Fruit fly (Drosophila melanogaster): ENCODE measurements around the gene Es2.

The Es2 gene

DNA sequence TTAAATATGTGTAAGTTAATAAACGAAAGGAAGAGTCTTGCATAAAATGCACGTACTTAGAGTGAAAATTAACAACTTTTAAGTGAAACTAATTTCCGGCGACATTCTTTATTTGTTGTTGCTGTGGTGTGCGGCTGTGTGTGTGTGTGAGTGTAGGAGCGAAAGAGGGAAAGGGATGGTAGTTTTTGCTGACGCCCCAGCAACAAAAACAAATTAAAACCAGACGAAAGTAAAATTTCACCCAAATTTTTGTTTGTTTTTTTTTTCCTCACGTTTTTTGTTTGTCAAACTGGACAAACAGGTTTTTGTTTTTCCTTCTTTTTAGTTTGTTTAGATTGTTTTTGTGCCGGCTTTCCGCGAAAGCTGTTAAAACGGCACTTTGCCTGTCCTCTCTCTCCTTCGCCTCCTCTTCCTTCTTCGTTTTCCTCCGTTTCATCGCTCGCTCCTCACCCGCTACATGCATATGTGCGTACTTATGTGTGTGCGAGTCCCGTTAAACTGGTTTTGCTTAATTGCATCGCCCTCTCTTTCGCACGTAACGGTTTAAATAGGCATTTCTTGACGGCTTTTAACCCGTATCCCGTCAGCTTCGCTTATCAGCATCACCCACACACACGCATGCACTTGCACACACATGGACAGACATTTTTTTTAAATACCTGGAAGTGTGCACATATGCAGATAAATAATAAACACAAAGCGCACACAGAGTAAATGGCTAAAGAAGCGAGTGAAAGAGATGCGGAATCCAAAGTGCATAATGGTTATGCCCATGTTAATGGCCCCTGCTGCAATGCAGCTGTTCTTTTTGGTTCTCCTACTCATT lies 23.8 kb upstream of the Es2 start, which contains the start of gene Miga:
Gene Miga (minus strand): TSS at position 536 of the 826 bp plus-strand sequence.
- peak; percentile 50 for TF ChIP-seq CG17801 (GFP tag; optimal IDR thresholded peaks at IDR 0.05; ENCODE audit: partially characterized antibody)

DNA sequence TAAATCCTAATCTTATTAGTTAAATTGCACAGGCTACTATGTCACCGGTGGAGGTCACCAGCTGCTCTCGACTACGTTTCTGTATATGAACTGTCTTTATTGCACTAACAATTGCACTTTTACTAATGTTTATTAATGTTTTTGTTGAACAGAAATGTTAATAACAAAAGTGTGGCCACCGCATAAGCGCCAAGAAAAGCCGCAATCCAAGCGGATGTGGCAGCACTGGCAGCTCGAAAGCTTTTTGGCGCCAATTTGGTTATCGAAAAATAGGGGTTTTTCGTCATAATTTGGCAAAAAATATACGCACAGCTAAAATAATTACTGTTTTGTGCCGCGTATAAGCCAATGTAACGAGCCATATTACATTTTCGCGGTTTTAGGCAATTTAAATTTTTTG lies 19.1 kb upstream of the Es2 start, which contains the start of gene CG12123:
Gene CG12123 (minus strand): TSS at position 188 of the 400 bp plus-strand sequence.
- no peak for TF ChIP-seq CG17801 (GFP tag; optimal IDR thresholded peaks at IDR 0.05; ENCODE audit: partially characterized antibody)

DNA sequence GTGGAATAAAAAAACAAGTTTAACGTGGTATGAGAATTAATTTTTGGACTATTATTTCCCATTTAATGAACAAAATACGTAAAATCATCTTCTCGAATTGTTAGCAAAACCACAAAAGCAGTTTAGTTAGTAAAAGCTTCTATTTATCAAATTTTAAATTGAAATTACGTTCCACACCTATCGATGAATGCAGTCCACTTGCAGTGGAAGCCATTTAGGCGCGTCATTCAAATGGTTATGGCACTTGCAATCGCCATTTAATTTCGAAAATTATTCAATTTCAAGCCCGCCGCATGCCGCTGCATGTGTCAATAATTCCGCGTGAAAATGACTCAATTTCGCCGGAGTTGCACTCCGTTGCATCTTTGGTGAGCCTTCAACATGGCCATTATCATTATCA lies 18.4 kb upstream of the Es2 start:
- no peak for TF ChIP-seq CG17801 (GFP tag; optimal IDR thresholded peaks at IDR 0.05; ENCODE audit: partially characterized antibody)

DNA sequence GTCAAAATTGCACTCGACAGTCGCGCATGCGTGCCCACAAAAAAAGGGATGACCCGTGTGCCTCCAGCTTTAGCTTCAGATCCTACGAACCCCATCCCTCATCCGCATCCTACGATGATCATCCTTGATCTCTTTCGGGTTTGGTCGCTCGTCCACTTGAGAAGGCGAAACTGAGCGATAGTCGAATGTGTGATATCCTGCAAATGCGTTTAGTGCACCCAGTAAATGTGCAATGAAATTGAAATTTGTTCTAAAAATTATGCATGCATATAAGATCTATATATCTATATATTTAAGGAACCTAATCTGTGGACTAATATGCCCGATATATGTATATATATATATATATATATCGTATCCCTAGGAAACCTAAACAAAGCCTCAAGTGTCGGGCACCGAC lies 17.0 kb upstream of the Es2 start:
- no peak for TF ChIP-seq CG17801 (GFP tag; optimal IDR thresholded peaks at IDR 0.05; ENCODE audit: partially characterized antibody)

DNA sequence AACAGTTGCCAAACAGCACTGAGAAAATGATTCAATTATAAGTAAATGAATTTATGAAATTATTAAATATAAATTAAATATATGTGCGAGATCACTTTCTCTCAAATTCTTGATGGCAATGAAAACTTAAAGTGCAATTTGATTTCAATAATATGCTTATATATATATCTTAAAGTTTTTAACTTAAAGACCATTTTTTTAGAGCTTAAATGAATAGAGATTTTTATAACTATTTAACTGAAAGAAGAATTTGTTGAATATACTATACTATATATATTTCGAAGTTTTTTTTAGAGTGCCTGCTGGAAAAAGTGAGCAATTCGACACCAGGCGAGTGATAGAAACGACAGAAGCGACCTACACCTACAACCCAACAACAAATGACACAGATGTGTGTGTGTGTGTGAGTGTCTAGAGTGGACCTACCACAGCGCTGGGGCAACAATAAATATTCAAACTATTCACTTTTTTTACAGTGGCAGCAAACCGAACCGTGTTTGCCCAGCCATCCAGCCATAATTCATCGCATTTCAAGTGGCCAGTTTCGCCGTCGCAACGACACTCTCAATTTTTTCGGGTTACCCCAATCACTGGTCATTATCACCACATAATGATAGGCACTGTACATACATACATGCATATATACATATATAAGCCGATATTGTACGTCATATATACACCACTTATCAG lies 16.3 kb upstream of the Es2 start:
- peak; percentile 9 for TF ChIP-seq CG17801 (GFP tag; optimal IDR thresholded peaks at IDR 0.05; ENCODE audit: partially characterized antibody)

DNA sequence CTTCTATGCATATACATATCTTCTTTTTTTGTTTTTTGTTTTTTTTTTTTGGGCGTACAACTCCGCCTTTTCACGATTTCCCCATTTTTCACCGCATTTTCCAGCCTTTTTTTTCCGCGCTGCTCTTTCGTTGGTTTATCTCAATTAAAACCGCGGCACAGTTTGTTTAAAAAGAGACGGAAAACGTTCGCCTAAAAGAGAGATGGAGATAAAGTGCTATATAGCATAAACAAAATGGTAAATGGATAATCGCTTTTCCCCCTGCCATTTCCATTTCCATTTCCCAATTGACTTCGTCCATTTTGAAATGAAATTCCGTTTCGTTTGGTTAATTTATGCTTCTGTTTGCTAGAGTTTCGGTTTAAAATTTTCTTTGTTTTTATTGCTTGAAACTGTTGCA lies 14.1 kb upstream of the Es2 start:
- no peak for TF ChIP-seq CG17801 (GFP tag; optimal IDR thresholded peaks at IDR 0.05; ENCODE audit: partially characterized antibody)

DNA sequence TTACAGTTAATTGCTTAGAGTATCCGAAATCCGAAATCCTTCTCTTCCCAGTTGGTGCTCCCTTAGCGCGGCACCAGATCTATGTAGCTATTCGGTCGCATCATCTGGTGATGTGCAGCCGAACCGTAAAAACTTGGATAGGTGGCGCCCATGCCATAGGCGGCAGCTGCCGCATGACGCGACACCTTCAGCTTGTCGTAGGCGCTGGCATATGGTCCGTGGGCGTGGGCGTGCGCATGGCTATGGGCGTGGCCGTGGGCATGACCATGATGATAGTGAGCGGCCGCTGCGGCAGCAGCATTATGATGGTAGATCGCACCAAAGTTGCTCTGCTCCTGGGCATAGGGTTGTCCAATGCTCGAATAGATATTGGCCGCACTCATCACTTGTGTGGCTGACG lies 13.1 kb upstream of the Es2 start:
- TF ChIP-seq CG17801 (GFP tag; optimal IDR thresholded peaks at IDR 0.05; ENCODE audit: partially characterized antibody): no peak

DNA sequence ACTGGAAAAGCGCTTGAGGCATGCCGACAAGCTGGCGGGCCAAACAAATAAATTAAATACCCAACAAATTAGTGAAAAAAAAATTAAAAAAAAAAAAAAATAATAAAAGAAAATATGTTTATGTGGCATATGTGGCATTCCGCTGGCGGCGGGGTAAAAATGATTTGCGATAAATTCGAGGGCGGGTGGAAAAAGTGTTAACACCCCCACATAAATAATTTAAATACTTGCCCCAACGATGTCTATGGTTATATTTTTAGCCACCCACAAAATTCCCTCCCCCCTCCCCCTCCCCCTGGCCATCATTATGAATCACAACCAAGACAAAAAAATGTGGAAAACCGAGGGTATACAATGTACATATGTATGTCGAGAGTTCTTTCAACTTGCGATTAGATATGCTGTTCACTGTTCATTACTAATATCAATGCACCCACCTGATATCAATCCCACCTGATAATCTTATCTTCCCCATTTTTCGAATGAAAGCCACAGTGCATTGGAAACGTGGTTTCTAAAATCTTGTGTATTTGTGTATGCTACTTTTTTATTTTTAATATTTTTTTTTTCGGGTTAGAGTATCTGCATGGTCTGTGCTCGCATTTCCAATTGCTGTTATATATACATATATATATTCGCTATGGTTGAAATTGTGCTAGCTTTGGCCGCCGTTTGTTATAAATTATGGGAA lies 10.9 kb upstream of the Es2 start:
- TF ChIP-seq CG17801 (GFP tag; optimal IDR thresholded peaks at IDR 0.05; ENCODE audit: partially characterized antibody): no peak

DNA sequence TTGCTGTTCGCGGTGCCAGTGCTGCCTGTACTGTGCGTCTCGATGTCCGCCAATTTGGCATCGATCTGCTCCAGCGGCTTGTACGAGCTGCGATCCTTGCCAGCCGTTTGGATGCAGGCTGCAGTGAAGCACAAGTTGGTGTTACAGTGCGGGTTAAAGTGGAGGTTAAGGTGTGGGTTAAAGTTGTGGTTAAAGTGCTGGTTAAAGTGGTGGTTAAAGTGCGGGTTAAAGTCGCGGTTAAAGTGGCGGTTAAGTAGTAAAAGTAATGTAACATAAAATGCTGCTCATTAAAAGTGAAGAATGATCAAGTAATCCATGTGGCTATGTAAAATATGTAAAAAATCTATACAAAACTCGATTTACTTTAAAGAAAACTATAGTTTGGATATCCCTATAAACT lies 9.1 kb upstream of the Es2 start:
- no peak for TF ChIP-seq CG17801 (GFP tag; optimal IDR thresholded peaks at IDR 0.05; ENCODE audit: partially characterized antibody)

DNA sequence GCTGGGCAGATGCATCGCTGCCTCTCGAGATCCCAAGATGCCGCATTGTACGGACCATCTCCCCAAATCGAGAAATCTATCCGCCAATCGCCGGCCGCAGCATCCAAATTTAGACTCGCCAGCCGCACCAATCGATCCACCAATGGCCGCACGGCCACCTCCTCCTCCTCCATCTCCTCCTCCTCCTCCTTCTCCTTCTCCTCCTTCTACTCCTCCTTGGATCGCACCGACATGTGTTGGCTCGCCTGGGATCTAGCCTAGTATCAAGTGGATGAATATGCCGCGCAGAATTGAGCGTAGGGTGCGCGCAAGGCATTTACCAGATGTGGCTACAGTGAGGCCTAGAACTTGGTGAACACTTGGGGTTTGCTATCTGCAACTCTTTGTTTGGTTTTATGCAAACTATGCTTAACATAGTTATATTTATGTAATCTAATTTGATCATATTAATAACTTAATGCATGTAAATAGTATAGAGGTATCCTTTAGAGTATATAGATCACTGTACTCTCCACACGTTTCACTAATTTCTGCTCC lies 6.2 kb upstream of the Es2 start, which contains the start of gene org-1:
Gene org-1 (minus strand): TSS at position 51 of the 537 bp plus-strand sequence.
- peak; percentile 89 for TF ChIP-seq CG17801 (GFP tag; optimal IDR thresholded peaks at IDR 0.05; ENCODE audit: partially characterized antibody)

DNA sequence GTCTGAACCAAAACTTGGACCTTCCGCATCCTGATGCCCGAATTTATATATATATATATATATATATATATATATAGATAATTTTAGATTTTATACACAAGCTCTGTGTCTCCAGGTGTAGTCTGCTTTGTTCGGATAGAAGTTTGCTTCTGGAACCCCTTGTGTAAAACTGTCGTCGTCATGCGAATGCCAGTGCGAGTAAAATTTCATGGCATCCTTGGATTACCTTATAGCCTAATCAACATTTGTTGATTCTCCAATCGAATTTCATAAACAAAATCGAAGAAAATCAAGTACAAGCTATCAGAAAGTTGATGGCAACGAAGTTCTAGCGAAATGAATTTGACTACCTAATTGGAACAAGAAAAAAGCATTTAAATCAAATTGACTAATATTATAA lies 3.7 kb upstream of the Es2 start, which contains the start of gene CG32713:
Gene CG32713 (minus strand): TSS at position 101 of the 400 bp plus-strand sequence.
- TF ChIP-seq CG17801 (GFP tag; optimal IDR thresholded peaks at IDR 0.05; ENCODE audit: partially characterized antibody): no peak

DNA sequence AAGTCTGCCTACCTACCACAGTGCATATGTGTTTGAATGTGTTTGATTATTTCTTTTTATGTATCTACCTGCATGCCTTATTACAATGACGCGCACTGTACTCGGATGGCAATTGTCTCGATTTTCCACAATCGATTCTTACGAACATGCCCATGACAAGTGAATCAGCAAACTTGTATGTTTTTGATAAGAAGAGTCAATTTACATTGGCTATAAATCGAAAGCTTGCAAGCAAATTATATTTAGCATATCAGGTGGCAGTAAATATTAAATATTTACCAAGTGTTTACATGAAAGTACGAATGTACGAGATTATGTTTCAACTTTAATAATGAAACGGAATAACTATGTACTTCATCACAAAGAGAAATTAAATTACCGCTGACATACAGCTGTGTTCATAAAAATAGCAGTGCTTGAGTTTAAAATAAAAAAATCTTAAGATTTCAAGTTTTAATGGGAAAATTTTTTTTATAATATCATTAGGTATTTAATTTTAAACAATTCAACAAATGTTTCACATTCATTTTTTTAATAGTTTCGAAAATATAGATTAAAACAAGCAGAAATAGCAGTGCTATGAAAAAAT lies 1.7 kb upstream of the Es2 start:
- no peak for TF ChIP-seq CG17801 (GFP tag; optimal IDR thresholded peaks at IDR 0.05; ENCODE audit: partially characterized antibody)

DNA sequence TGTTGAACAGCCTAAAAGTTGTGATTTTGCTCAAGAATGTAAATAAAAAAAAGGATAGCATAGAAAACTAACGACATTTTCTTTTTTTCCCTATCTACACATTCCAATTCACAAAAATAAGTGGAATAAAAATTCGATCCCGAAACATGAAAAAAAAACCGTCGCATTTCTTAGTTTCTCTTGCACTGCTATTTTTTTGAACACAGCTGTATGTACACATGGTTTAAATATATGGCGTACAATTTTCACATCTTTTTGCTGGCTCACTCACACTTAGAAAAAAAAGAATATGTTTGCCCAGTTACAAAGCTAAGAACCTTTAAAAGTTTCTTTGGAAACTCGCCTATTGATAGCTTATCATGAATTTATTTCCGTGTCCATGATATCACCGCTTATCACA lies 1.0 kb upstream of the Es2 start:
- TF ChIP-seq CG17801 (GFP tag; optimal IDR thresholded peaks at IDR 0.05; ENCODE audit: partially characterized antibody): no peak

DNA sequence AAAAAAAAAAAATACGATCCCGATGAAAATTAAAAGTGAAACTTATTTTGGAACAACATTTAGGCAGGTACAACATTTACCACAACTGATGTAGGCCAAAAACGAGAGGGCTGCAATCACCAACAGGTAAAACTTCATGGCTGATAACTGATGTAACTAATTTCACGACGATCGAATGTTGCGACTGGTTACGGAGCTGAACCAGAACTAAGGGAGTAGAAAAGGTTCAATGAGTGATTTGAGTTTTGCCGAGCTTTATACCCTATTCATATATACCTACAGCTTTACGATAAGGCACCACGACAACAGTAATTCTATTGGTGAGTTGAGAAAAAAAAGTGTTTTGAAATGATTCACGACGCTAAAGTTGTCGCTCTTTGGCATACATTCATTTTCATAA lies 593 bp upstream of the Es2 start, which contains the start of gene CG15347:
Gene CG15347 (minus strand): TSS at position 213 of the 400 bp plus-strand sequence.
- no peak for TF ChIP-seq CG17801 (GFP tag; optimal IDR thresholded peaks at IDR 0.05; ENCODE audit: partially characterized antibody)
